Worm (Caenorhabditis elegans) whole organism, young adult: ENCODE data around the gene B0361.11.

Experiments used
- B0336.3 ChIP-seq: fragments of 200-800 bp; sonication (Bioruptor generic); IDR thresholded peaks from 2 replicates; pipeline ENCODE4 v1.3.6; 2022; ENCODE audit warnings: missing genetic modification characterization, missing compliant biosample characterization
- F22D6.2 ChIP-seq: sonication (generic microtip); optimal IDR thresholded peaks from 2 replicates; lab custom pipeline; 2016; ENCODE audit warnings: mild to moderate bottlenecking, missing genetic modification characterization, missing compliant biosample characterization
- F23B12.7 ChIP-seq: sonication (generic microtip); optimal IDR thresholded peaks from 2 replicates; lab custom pipeline; 2017; ENCODE audit warnings: missing genetic modification characterization, mild to moderate bottlenecking, missing compliant biosample characterization, antibody characterized with exemption, moderate library complexity; ENCODE audit not compliant: insufficient read depth
- F33H1.4 ChIP-seq: fragments of 200-800 bp; sonication (Bioruptor generic); IDR thresholded peaks from 2 replicates; pipeline ENCODE4 v1.3.6; 2022; ENCODE audit warnings: missing genetic modification reagents, missing genetic modification characterization, missing compliant biosample characterization
- F49E8.2 ChIP-seq: sonication (generic microtip); optimal IDR thresholded peaks from 3 replicates; lab custom pipeline; 2017; ENCODE audit warnings: missing genetic modification characterization, mild to moderate bottlenecking, missing compliant biosample characterization, antibody characterized with exemption, moderate library complexity; ENCODE audit not compliant: insufficient read depth
- F52B5.7 ChIP-seq: sonication (generic microtip); optimal IDR thresholded peaks from 2 replicates; lab custom pipeline; 2016; ENCODE audit warnings: mild to moderate bottlenecking, missing genetic modification characterization, missing compliant biosample characterization
- F55B11.4 ChIP-seq: sonication (generic microtip); optimal IDR thresholded peaks from 2 replicates; lab custom pipeline; 2016; ENCODE audit warnings: missing compliant biosample characterization, missing genetic modification characterization, borderline replicate concordance; ENCODE audit not compliant: insufficient read depth
- Y56A3A.18 ChIP-seq: fragments of 200-800 bp; sonication (Bioruptor generic); IDR thresholded peaks from 2 replicates; pipeline ENCODE4 v1.3.6; 2022; ENCODE audit warnings: missing genetic modification reagents, missing genetic modification characterization, missing compliant biosample characterization
- ZK185.1 ChIP-seq: sonication (generic microtip); optimal IDR thresholded peaks from 2 replicates; lab custom pipeline; 2016; ENCODE audit warnings: mild to moderate bottlenecking, missing genetic modification characterization, missing compliant biosample characterization; ENCODE audit not compliant: poor library complexity, severe bottlenecking
- akir-1 ChIP-seq: fragments of 200-800 bp; sonication (Bioruptor generic); optimal IDR thresholded peaks from 2 replicates; lab custom pipeline; 2018; ENCODE audit warnings: mild to moderate bottlenecking, missing genetic modification characterization, moderate library complexity, missing compliant biosample characterization
- aptf-2 ChIP-seq: fragments of 200-800 bp; sonication (Bioruptor generic); conservative IDR thresholded peaks from 2 replicates; pipeline ENCODE4 v1.3.6; 2022; ENCODE audit warnings: missing genetic modification reagents, missing genetic modification characterization, missing compliant biosample characterization
- aptf-3 ChIP-seq: fragments of 200-800 bp; sonication (Bioruptor generic); IDR thresholded peaks from 2 replicates; pipeline ENCODE4 v1.3.6; 2022; ENCODE audit warnings: missing genetic modification characterization, missing compliant biosample characterization
- athp-1 ChIP-seq: sonication (generic microtip); optimal IDR thresholded peaks from 2 replicates; lab custom pipeline; 2017; ENCODE audit warnings: mild to moderate bottlenecking, missing genetic modification characterization, missing compliant biosample characterization
- attf-3 ChIP-seq: fragments of 200-800 bp; sonication (Bioruptor generic); conservative IDR thresholded peaks from 2 replicates; pipeline ENCODE4 v1.3.6; 2022; ENCODE audit warnings: missing genetic modification reagents, missing genetic modification characterization, missing compliant biosample characterization
- bed-1 ChIP-seq: fragments of 200-800 bp; sonication (Bioruptor generic); IDR thresholded peaks from 2 replicates; pipeline ENCODE4 v1.3.6; 2022; ENCODE audit warnings: missing genetic modification reagents, missing genetic modification characterization, missing compliant biosample characterization
- bed-2 ChIP-seq: fragments of 200-800 bp; sonication (Bioruptor generic); IDR thresholded peaks from 2 replicates; pipeline ENCODE4 v1.3.6; 2022; ENCODE audit warnings: missing genetic modification reagents, missing genetic modification characterization, missing compliant biosample characterization
- cebp-2 ChIP-seq: fragments of 200-800 bp; sonication (Bioruptor generic); IDR thresholded peaks from 2 replicates; pipeline ENCODE4 v1.3.6; 2022; ENCODE audit warnings: missing genetic modification characterization, missing compliant biosample characterization
- ceh-27 ChIP-seq: fragments of 200-800 bp; sonication (Bioruptor generic); optimal IDR thresholded peaks from 2 replicates; lab custom pipeline; 2018; ENCODE audit warnings: mild to moderate bottlenecking, missing genetic modification characterization, moderate library complexity, missing compliant biosample characterization
- ceh-79 ChIP-seq: sonication (generic microtip); optimal IDR thresholded peaks from 2 replicates; lab custom pipeline; 2017; ENCODE audit warnings: mild to moderate bottlenecking, missing genetic modification characterization, missing compliant biosample characterization
- chd-7 ChIP-seq: sonication (generic microtip); optimal IDR thresholded peaks from 2 replicates; lab custom pipeline; 2016; ENCODE audit warnings: mild to moderate bottlenecking, missing genetic modification characterization, moderate library complexity, missing compliant biosample characterization
- dox-1 ChIP-seq: fragments of 200-800 bp; sonication (Bioruptor generic); IDR thresholded peaks from 2 replicates; pipeline ENCODE4 v1.3.6; 2022; ENCODE audit warnings: missing genetic modification reagents, missing genetic modification characterization, missing compliant biosample characterization
- dpff-1 ChIP-seq: sonication (generic microtip); optimal IDR thresholded peaks from 2 replicates; lab custom pipeline; 2017; ENCODE audit warnings: mild to moderate bottlenecking, missing genetic modification characterization, missing compliant biosample characterization
- fkh-3 ChIP-seq: sonication (generic microtip); optimal IDR thresholded peaks from 2 replicates; lab custom pipeline; 2016; ENCODE audit warnings: mild to moderate bottlenecking, missing genetic modification characterization, missing compliant biosample characterization
- gei-17 ChIP-seq: fragments of 200-800 bp; sonication (Bioruptor generic); optimal IDR thresholded peaks from 2 replicates; lab custom pipeline; 2018; ENCODE audit warnings: mild to moderate bottlenecking, missing genetic modification characterization, missing compliant biosample characterization
- him-1 ChIP-seq: sonication (generic microtip); optimal IDR thresholded peaks from 2 replicates; lab custom pipeline; 2016; ENCODE audit warnings: missing genotype, missing genetic modification reagents, missing genetic modification characterization, missing compliant biosample characterization
- hmg-1.2 ChIP-seq: fragments of 200-800 bp; sonication (Bioruptor generic); IDR thresholded peaks from 2 replicates; pipeline ENCODE4 v1.3.6; 2022; ENCODE audit warnings: missing genetic modification reagents, missing genetic modification characterization, missing compliant biosample characterization
- hmg-20 ChIP-seq: fragments of 200-800 bp; sonication (Bioruptor generic); IDR thresholded peaks from 2 replicates; pipeline ENCODE4 v1.3.6; 2022; ENCODE audit warnings: missing genetic modification reagents, missing genetic modification characterization, missing compliant biosample characterization
- lin-40 ChIP-seq: sonication (generic microtip); optimal IDR thresholded peaks from 2 replicates; lab custom pipeline; 2016; ENCODE audit warnings: missing genetic modification characterization, mild to moderate bottlenecking, missing compliant biosample characterization, missing genotype, missing genetic modification reagents
- lin-54 ChIP-seq: fragments of 200-800 bp; sonication (Bioruptor generic); optimal IDR thresholded peaks from 2 replicates; lab custom pipeline; 2018; ENCODE audit warnings: mild to moderate bottlenecking, missing genetic modification characterization, missing compliant biosample characterization
- madf-10 ChIP-seq: sonication (generic microtip); optimal IDR thresholded peaks from 2 replicates; lab custom pipeline; 2016; ENCODE audit warnings: mild to moderate bottlenecking, missing genetic modification characterization, missing compliant biosample characterization
- mcd-1 ChIP-seq: fragments of 200-800 bp; sonication (Bioruptor generic); IDR thresholded peaks from 2 replicates; pipeline ENCODE4 v1.3.6; 2022; ENCODE audit warnings: missing genetic modification reagents, missing genetic modification characterization, missing compliant biosample characterization
- nfyb-1 ChIP-seq: fragments of 200-800 bp; sonication (Bioruptor generic); IDR thresholded peaks from 2 replicates; pipeline ENCODE4 v1.3.6; 2022; ENCODE audit warnings: missing genetic modification reagents, missing genetic modification characterization, missing compliant biosample characterization
- nhr-120 ChIP-seq: fragments of 200-800 bp; sonication (Bioruptor generic); IDR thresholded peaks from 2 replicates; pipeline ENCODE4 v1.3.6; 2022; ENCODE audit warnings: missing genetic modification characterization, missing compliant biosample characterization
- nhr-27 ChIP-seq: fragments of 200-800 bp; sonication (Bioruptor generic); optimal IDR thresholded peaks from 2 replicates; lab custom pipeline; 2018; ENCODE audit warnings: mild to moderate bottlenecking, missing genetic modification characterization, moderate library complexity, missing compliant biosample characterization
- nhr-80 ChIP-seq: sonication (generic microtip); optimal IDR thresholded peaks from 2 replicates; lab custom pipeline; 2016; ENCODE audit warnings: missing genetic modification characterization, missing compliant biosample characterization
- nhr-90 ChIP-seq: sonication (generic microtip); optimal IDR thresholded peaks from 2 replicates; lab custom pipeline; 2016; ENCODE audit warnings: missing genotype, mild to moderate bottlenecking, missing genetic modification characterization, missing compliant biosample characterization
- rcor-1 ChIP-seq: fragments of 200-800 bp; sonication (Bioruptor generic); IDR thresholded peaks from 2 replicates; pipeline ENCODE4 v1.3.6; 2022; ENCODE audit warnings: missing genetic modification reagents, missing genetic modification characterization, missing compliant biosample characterization
- rec-8 ChIP-seq, 2 experiments: sonication (generic microtip); optimal IDR thresholded peaks; 2 replicates each; lab custom pipeline; 2016; ENCODE audit warnings: mild to moderate bottlenecking in 2 of 2, missing genetic modification characterization in 2 of 2, missing genetic modification reagents in 2 of 2, missing genotype in 2 of 2, missing biosample characterization in 1 of 2, missing compliant biosample characterization in 1 of 2, moderate library complexity in 1 of 2
- snpc-3.4 ChIP-seq: sonication (generic microtip); optimal IDR thresholded peaks from 2 replicates; lab custom pipeline; 2017; ENCODE audit warnings: missing genetic modification characterization, mild to moderate bottlenecking, missing compliant biosample characterization, antibody characterized with exemption, moderate library complexity, missing genotype, missing genetic modification reagents
- snpc-4 ChIP-seq, 5 experiments: fragments of 150-350 bp in 1 of 5; sonication (generic microtip) in 4 of 5; optimal IDR thresholded peaks; 2 replicates each; lab custom pipeline; 2014 to 2018; ENCODE audit warnings: missing genetic modification characterization in 5 of 5, missing biosample characterization in 3 of 5, antibody characterized with exemption in 2 of 5, mild to moderate bottlenecking in 2 of 5, missing compliant biosample characterization in 2 of 5, missing genotype in 2 of 5, moderate library complexity in 2 of 5, missing genetic modification reagents in 1 of 5
- somi-1 ChIP-seq: fragments of 200-800 bp; sonication (Bioruptor generic); optimal IDR thresholded peaks from 2 replicates; lab custom pipeline; 2018; ENCODE audit warnings: mild to moderate bottlenecking, missing genetic modification characterization, missing compliant biosample characterization
- tbp1 ChIP-seq: fragments of 200-800 bp; sonication (Bioruptor generic); optimal IDR thresholded peaks from 2 replicates; lab custom pipeline; 2018; ENCODE audit warnings: mild to moderate bottlenecking, missing genetic modification characterization, missing compliant biosample characterization
- tbx-9 ChIP-seq: sonication (generic microtip); optimal IDR thresholded peaks from 2 replicates; lab custom pipeline; 2016; ENCODE audit warnings: borderline replicate concordance, missing genetic modification characterization, inconsistent platforms, missing compliant biosample characterization
- tlf-1 ChIP-seq: fragments of 200-800 bp; sonication (Bioruptor generic); optimal IDR thresholded peaks from 2 replicates; lab custom pipeline; 2018; ENCODE audit warnings: mild to moderate bottlenecking, missing genetic modification characterization, missing compliant biosample characterization
- ztf-26 ChIP-seq: sonication (generic microtip); optimal IDR thresholded peaks from 2 replicates; lab custom pipeline; 2017; ENCODE audit warnings: missing genetic modification characterization, missing compliant biosample characterization
- ztf-28 ChIP-seq: fragments of 200-800 bp; sonication (Bioruptor generic); IDR thresholded peaks from 2 replicates; pipeline ENCODE4 v1.3.6; 2022; ENCODE audit warnings: missing genetic modification reagents, missing genetic modification characterization, missing compliant biosample characterization
- ztf-6 ChIP-seq: fragments of 200-800 bp; sonication (Bioruptor generic); IDR thresholded peaks from 2 replicates; pipeline ENCODE4 v1.3.6; 2022; ENCODE audit warnings: missing genetic modification reagents, missing genetic modification characterization, missing compliant biosample characterization

Gene B0361.11

ce11 chrIII:7278491-7278890 lies 1.1 kb downstream of the B0361.11 start (continued):
- TF ChIP-seq gei-17 (GFP tag; lab: Kevin White, UChicago) (peak; percentile 83), tbx-9 (tag; lab: Kevin White, UChicago) (no peak), F52B5.7 (tag; lab: Kevin White, UChicago) (peak; percentile 38), mcd-1 (GFP tag; lab: Robert Waterston, UW) (peak; percentile 83), tlf-1 (GFP tag; lab: Kevin White, UChicago) (peak; percentile 51), nhr-120 (GFP tag; lab: Robert Waterston, UW) (0 out of 2 replicates have a peak, but pooled peaks have one; percentile 47), nhr-80 (tag; lab: Kevin White, UChicago) (peak; percentile 52), F23B12.7 (tag; lab: Kevin White, UChicago) (peak; percentile 41), somi-1 (peak; percentile 60), athp-1 (tag; lab: Kevin White, UChicago) (peak; percentile 5), bed-2 (GFP tag; lab: Robert Waterston, UW) (no peak), Y56A3A.18 (GFP tag; lab: Robert Waterston, UW) (0 out of 2 replicates have a peak, but pooled peaks have one; percentile 52), F33H1.4 (GFP tag; lab: Robert Waterston, UW) (peak; percentile 18; the same call in 1 of the 2 replicates), lin-40 (peak; percentile 90), hmg-1.2 (GFP tag; lab: Robert Waterston, UW) (peak; percentile 70), him-1 (tag; lab: Kevin White, UChicago) (no peak), ztf-28 (GFP tag; lab: Robert Waterston, UW) (no peak), ztf-6 (no peak), nfyb-1 (GFP tag; lab: Robert Waterston, UW) (peak; percentile 94), ceh-27 (GFP tag; lab: Kevin White, UChicago) (peak; percentile 72), hmg-20 (GFP tag; lab: Robert Waterston, UW) (0 out of 2 replicates have a peak, but pooled peaks have one; percentile 32), rcor-1 (peak; percentile 38; the same call in 1 of the 2 replicates), attf-3 (GFP tag; lab: Robert Waterston, UW) (peak; percentile 46; the same call in 1 of the 2 replicates), bed-1 (GFP tag; lab: Robert Waterston, UW) (no peak), lin-54 (GFP tag; lab: Kevin White, UChicago) (peak; percentile 76), F22D6.2 (tag; lab: Kevin White, UChicago) (peak; percentile 41), dpff-1 (tag; lab: Kevin White, UChicago) (peak; percentile 18), fkh-3 (tag; lab: Kevin White, UChicago) (no peak), rec-8 (tag; optimal IDR thresholded peaks at IDR 0.05; lab: Kevin White, UChicago) (peak in 1 of 2 experiments; percentile 6), aptf-3 (GFP tag; lab: Robert Waterston, UW) (no peak), ZK185.1 (tag; lab: Kevin White, UChicago) (peak; percentile 79), ceh-79 (tag; lab: Kevin White, UChicago) (peak; percentile 67), nhr-90 (tag; lab: Kevin White, UChicago) (peak; percentile 49), madf-10 (tag; lab: Kevin White, UChicago) (peak; percentile 62), nhr-27 (peak; percentile 30), F55B11.4 (tag; lab: Kevin White, UChicago) (no peak), ztf-26 (tag; lab: Kevin White, UChicago) (peak; percentile 82), aptf-2 (GFP tag; lab: Robert Waterston, UW) (no peak), B0336.3 (peak; percentile 88), akir-1 (GFP tag; lab: Kevin White, UChicago) (peak; percentile 37), tbp1 (GFP tag; lab: Kevin White, UChicago) (peak; percentile 82), snpc-4 (GFP tag; optimal IDR thresholded peaks at IDR 0.05; lab: Kevin White, UChicago) (peak; percentile 97), snpc-4 (tag; optimal IDR thresholded peaks at IDR 0.05; lab: Kevin White, UChicago) (peak; percentile 99 to 100 (median 100)), dox-1 (GFP tag; lab: Robert Waterston, UW) (peak; percentile 56), cebp-2 (GFP tag; lab: Robert Waterston, UW) (no peak), snpc-3.4 (tag; lab: Kevin White, UChicago) (peak; percentile 73), chd-7 (tag; lab: Kevin White, UChicago) (peak; percentile 71), F49E8.2 (tag; lab: Kevin White, UChicago) (no peak)
